Worm (Caenorhabditis elegans) whole organism, L4 larva: ENCODE data around the gene C17G10.6.

Experiments used
- F49E8.2 ChIP-seq: sonication (generic microtip); optimal IDR thresholded peaks from 2 replicates; lab custom pipeline; 2016; ENCODE audit warnings: missing compliant biosample characterization, mild to moderate bottlenecking, missing genetic modification characterization, borderline replicate concordance
- T26A8.4 ChIP-seq: fragments of 200-800 bp; sonication (Bioruptor generic); IDR thresholded peaks from 2 replicates; pipeline ENCODE4 v1.3.6; 2022; ENCODE audit warnings: missing genetic modification characterization, missing compliant biosample characterization
- Y48G9A.11 ChIP-seq: fragments of 200-800 bp; sonication (Bioruptor generic); IDR thresholded peaks from 2 replicates; pipeline ENCODE4 v1.3.6; 2022; ENCODE audit warnings: missing genetic modification reagents, missing genetic modification characterization, missing compliant biosample characterization
- ZK546.5 ChIP-seq, 2 experiments: sonication (generic microtip); optimal IDR thresholded peaks; 2 replicates each; lab custom pipeline; 2017; ENCODE audit warnings: missing biosample characterization in 2 of 2, missing genetic modification characterization in 2 of 2
- aha-1 ChIP-seq: fragments of 150-350 bp; peaks from one replicate; lab custom pipeline; 2014; ENCODE audit warnings: missing biosample characterization, missing genetic modification characterization
- aly-2 ChIP-seq: sonication (generic microtip); optimal IDR thresholded peaks from 2 replicates; lab custom pipeline; 2018; ENCODE audit warnings: missing biosample characterization, missing genetic modification characterization
- ama-1 ChIP-seq: fragments of 150-350 bp; optimal IDR thresholded peaks from 2 replicates; lab custom pipeline; 2014; ENCODE audit warnings: inconsistent platforms, mixed read lengths
- ceh-28 ChIP-seq: fragments of 150-350 bp; optimal IDR thresholded peaks from 2 replicates; lab custom pipeline; 2014; ENCODE audit warnings: missing biosample characterization, missing genetic modification reagents, missing genetic modification characterization
- ceh-82 ChIP-seq: sonication (generic microtip); optimal IDR thresholded peaks from 2 replicates; lab custom pipeline; 2017; ENCODE audit warnings: missing biosample characterization, missing genetic modification characterization
- ctbp-1 ChIP-seq: fragments of 200-800 bp; sonication (Bioruptor generic); IDR thresholded peaks from 2 replicates; pipeline ENCODE4 v1.3.6; 2022; ENCODE audit warnings: missing genetic modification reagents, missing genetic modification characterization, missing compliant biosample characterization
- daf-8 ChIP-seq: fragments of 200-800 bp; sonication (Bioruptor generic); IDR thresholded peaks from 2 replicates; pipeline ENCODE4 v1.3.6; 2022; ENCODE audit warnings: missing genetic modification characterization, missing compliant biosample characterization
- fos-1 ChIP-seq: fragments of 150-350 bp; optimal IDR thresholded peaks from 2 replicates; lab custom pipeline; 2014; ENCODE audit warnings: missing biosample characterization, missing genetic modification characterization
- gei-8 ChIP-seq: fragments of 200-800 bp; sonication (Bioruptor generic); optimal IDR thresholded peaks from 2 replicates; lab custom pipeline; 2018; ENCODE audit warnings: mild to moderate bottlenecking, missing genetic modification characterization, missing compliant biosample characterization
- hif-1 ChIP-seq, 2 experiments: sonication (generic microtip); optimal IDR thresholded peaks; 2 replicates each; lab custom pipeline; 2016 to 2017; ENCODE audit warnings: missing compliant biosample characterization in 2 of 2, missing genetic modification characterization in 2 of 2, missing genetic modification reagents in 2 of 2, missing genotype in 2 of 2, mild to moderate bottlenecking in 1 of 2
- hlh-11 ChIP-seq: fragments of 200-800 bp; sonication (Bioruptor generic); optimal IDR thresholded peaks from 2 replicates; lab custom pipeline; 2018; ENCODE audit warnings: mild to moderate bottlenecking, missing genetic modification characterization, missing compliant biosample characterization
- jun-1 ChIP-seq: fragments of 150-350 bp; optimal IDR thresholded peaks from 2 replicates; lab custom pipeline; 2014; ENCODE audit warnings: missing biosample characterization, missing genetic modification reagents, missing genetic modification characterization
- lim-7 ChIP-seq: fragments of 200-800 bp; sonication (Bioruptor generic); IDR thresholded peaks from 2 replicates; pipeline ENCODE4 v1.3.6; 2022; ENCODE audit warnings: missing genetic modification characterization, missing compliant biosample characterization
- lin-1 ChIP-seq: fragments of 200-800 bp; sonication (Bioruptor generic); IDR thresholded peaks from 2 replicates; pipeline ENCODE4 v1.3.6; 2022; ENCODE audit warnings: missing genetic modification reagents, missing genetic modification characterization, missing compliant biosample characterization
- lin-38 ChIP-seq: fragments of 200-800 bp; sonication (Bioruptor generic); IDR thresholded peaks from 2 replicates; pipeline ENCODE4 v1.3.6; 2022; ENCODE audit warnings: missing genetic modification reagents, missing genetic modification characterization, missing compliant biosample characterization
- lin-39 ChIP-seq: fragments of 150-350 bp; optimal IDR thresholded peaks from 2 replicates; lab custom pipeline; 2014; ENCODE audit warnings: missing biosample characterization, missing genetic modification reagents, missing genetic modification characterization
- mdl-1 ChIP-seq, 2 experiments: fragments of 150-350 bp in 1 of 2; sonication (generic microtip) in 1 of 2; optimal IDR thresholded peaks; 2 replicates each; lab custom pipeline; 2014 to 2017; ENCODE audit warnings: missing biosample characterization in 2 of 2, missing genetic modification characterization in 2 of 2
- mdt-29 ChIP-seq: fragments of 200-800 bp; sonication (Bioruptor generic); IDR thresholded peaks from 2 replicates; pipeline ENCODE4 v1.3.6; 2022; ENCODE audit warnings: missing genetic modification reagents, missing genetic modification characterization, missing compliant biosample characterization
- mxl-2 ChIP-seq: fragments of 200-800 bp; sonication (Bioruptor generic); conservative IDR thresholded peaks from 2 replicates; pipeline ENCODE4 v1.3.6; 2022; ENCODE audit warnings: missing genetic modification reagents, missing genetic modification characterization, missing compliant biosample characterization
- pha-4 ChIP-seq, 2 experiments: fragments of 150-350 bp in 1 of 2; fragments of 200-800 bp in 1 of 2; sonication (Bioruptor generic) in 1 of 2; IDR thresholded peaks in 1 of 2; optimal IDR thresholded peaks in 1 of 2; 2 replicates each; pipeline versions ENCODE4 v1.3.6 to Lab custom; 2014 to 2022; ENCODE audit warnings: missing genetic modification characterization in 2 of 2, missing genetic modification reagents in 2 of 2, missing biosample characterization in 1 of 2, missing compliant biosample characterization in 1 of 2
- php-3 ChIP-seq: fragments of 200-800 bp; sonication (Bioruptor generic); IDR thresholded peaks from 2 replicates; pipeline ENCODE4 v1.3.6; 2022; ENCODE audit warnings: missing genetic modification reagents, missing genetic modification characterization, missing compliant biosample characterization
- pqm-1 ChIP-seq: sonication (generic microtip); optimal IDR thresholded peaks from 2 replicates; lab custom pipeline; 2017; ENCODE audit warnings: missing biosample characterization, missing genetic modification characterization
- saeg-2 ChIP-seq: fragments of 200-800 bp; sonication (Bioruptor generic); IDR thresholded peaks from 2 replicates; pipeline ENCODE4 v1.3.6; 2022; ENCODE audit warnings: missing genetic modification reagents, missing genetic modification characterization, missing compliant biosample characterization
- set-16 ChIP-seq: fragments of 200-800 bp; sonication (Bioruptor generic); IDR thresholded peaks from 2 replicates; pipeline ENCODE4 v1.3.6; 2022; ENCODE audit warnings: missing genetic modification reagents, missing genetic modification characterization, missing compliant biosample characterization
- snpc-1.2 ChIP-seq: fragments of 200-800 bp; sonication (Bioruptor generic); IDR thresholded peaks from 2 replicates; pipeline ENCODE4 v1.3.6; 2022; ENCODE audit warnings: missing genetic modification reagents, missing genetic modification characterization, missing compliant biosample characterization
- unc-39 ChIP-seq: sonication (generic microtip); optimal IDR thresholded peaks from 2 replicates; lab custom pipeline; 2017; ENCODE audit warnings: missing biosample characterization, missing genetic modification characterization
- vab-7 ChIP-seq: fragments of 200-800 bp; sonication (Bioruptor generic); IDR thresholded peaks from 2 replicates; pipeline ENCODE4 v1.3.6; 2022; ENCODE audit warnings: missing genetic modification reagents, missing genetic modification characterization, missing compliant biosample characterization
- zfp-2 ChIP-seq: sonication (generic microtip); optimal IDR thresholded peaks from 2 replicates; lab custom pipeline; 2016; ENCODE audit warnings: mild to moderate bottlenecking, missing genetic modification characterization, missing compliant biosample characterization
- ztf-11 ChIP-seq: fragments of 150-350 bp; optimal IDR thresholded peaks from 2 replicates; lab custom pipeline; 2014; ENCODE audit warnings: missing biosample characterization, missing genetic modification characterization

The C17G10.6 gene

DNA sequence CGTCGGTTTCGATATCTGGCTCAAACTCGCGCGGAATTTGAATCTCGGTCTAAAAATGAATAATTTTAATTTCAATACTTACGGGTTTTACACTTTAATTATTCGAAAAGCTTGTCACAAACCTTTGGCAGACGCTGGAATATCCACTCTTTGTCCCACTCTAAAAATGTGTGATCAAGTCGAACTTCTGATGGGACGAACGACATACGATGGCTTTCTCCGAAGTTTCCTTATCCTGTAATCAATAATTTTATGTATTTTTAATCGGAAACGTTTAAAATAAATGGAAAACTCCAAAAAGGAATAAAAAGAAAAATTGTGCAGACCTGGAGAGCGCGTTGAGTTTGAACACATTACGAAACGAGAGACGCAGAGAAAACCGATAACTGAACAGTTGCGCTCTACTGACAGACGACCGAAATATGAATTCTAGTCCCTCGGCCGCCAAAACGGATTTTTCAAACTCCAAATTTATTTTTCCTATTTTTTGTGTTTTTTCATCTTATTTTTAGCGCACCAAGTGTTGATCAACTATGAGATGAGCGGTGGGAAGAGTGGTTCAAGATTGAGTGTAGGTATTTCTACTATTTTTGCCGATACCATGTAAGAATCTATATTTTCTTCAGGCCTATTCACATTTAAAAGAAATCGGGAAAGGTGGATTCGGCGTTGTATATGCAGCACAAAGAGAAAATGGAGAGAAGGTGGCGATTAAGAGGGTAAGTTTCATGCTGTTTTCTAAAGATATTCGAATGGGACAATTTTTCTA lies 46.3 kb upstream of the C17G10.6 start, which contains the start of the genes sam-4, F59E12.17 and zyg-1 (continued):
- TF ChIP-seq pha-4 (GFP tag; IDR thresholded peaks at IDR 0.05; lab: Robert Waterston, UW) (no peak), pha-4 (tag; optimal IDR thresholded peaks at IDR 0.05; lab: Kevin White, UChicago) (peak; percentile 70), saeg-2 (no peak), unc-39 (tag; lab: Kevin White, UChicago) (no peak), mdl-1 (tag; optimal IDR thresholded peaks at IDR 0.05; lab: Kevin White, UChicago) (peak in 1 of 2 experiments; percentile 9), aly-2 (no peak), hlh-11 (tag; lab: Kevin White, UChicago) (peak; percentile 8), mdt-29 (no peak), T26A8.4 (no peak), zfp-2 (no peak), hif-1 (tag; optimal IDR thresholded peaks at IDR 0.05; lab: Kevin White, UChicago) (peak in 1 of 2 experiments; percentile 70), lin-1 (no peak), php-3 (GFP tag; lab: Robert Waterston, UW) (no peak), pqm-1 (tag; lab: Kevin White, UChicago) (no peak), gei-8 (GFP tag; lab: Kevin White, UChicago) (no peak), F49E8.2 (tag; lab: Kevin White, UChicago) (no peak), lin-39 (tag; lab: Kevin White, UChicago) (no peak)
- TF ChIP-seq, all 104 proteins: peak for 21

DNA sequence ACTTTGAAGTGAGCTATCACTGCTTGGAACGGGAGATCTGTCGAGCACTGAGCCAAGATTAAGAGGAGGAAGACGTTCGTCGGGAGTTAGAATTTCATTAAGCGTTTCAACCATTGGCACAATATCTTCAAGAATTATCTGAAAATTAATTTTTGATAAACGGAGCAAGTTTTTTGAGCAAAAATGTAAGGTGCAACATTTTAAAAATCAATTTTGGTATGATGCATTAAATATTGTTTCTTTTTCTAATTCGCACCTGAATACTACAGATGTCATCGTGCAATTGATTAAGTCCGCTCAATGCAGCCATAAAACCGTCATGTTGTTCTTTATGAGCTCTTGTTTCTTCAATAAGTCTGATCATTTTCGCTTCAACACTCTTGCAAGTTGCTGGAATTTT lies 45.2 kb upstream of the C17G10.6 start, which contains the start of gene ddl-1:
ddl-1 (minus strand) TSS at position 101 of the 400 bp plus-strand sequence.
- no peak for TF ChIP-seq mxl-2 (GFP tag; lab: Robert Waterston, UW)
- no peak for TF ChIP-seq ctbp-1 (GFP tag; lab: Robert Waterston, UW)
- TF ChIP-seq, all 104 proteins: peak for 0

DNA sequence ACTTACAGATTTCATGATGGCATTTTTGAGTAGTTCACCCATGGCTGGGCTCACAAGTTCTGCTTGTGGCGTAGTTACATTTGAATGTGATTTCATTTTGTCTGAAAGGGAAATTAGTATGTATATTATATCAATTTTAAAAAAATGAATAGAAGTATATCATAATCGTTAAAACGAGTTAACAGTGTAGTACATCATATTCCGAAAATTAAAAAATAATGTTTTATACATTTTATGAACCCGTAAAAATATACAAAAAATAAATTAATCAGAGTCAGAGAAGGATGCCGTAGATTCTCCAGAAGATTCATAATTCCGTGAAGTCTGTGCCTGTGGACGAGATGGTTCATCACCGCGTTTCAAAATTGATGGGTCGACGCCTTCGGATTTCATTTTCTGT lies 43.8 kb upstream of the C17G10.6 start, which contains the start of gene F59E12.9:
F59E12.9 (minus strand) TSS at position 101 of the 400 bp plus-strand sequence.
- no peak for TF ChIP-seq ceh-82 (tag; lab: Kevin White, UChicago)
- TF ChIP-seq fos-1 (tag; lab: Kevin White, UChicago): no peak
- TF ChIP-seq lin-38 (GFP tag; lab: Robert Waterston, UW): no peak
- TF ChIP-seq Y48G9A.11 (GFP tag; lab: Robert Waterston, UW): no peak
- no peak for TF ChIP-seq ama-1 (lab: Kevin White, UChicago)
- no peak for TF ChIP-seq lim-7 (GFP tag; lab: Robert Waterston, UW)
- TF ChIP-seq ZK546.5 (tag; optimal IDR thresholded peaks at IDR 0.05; lab: Kevin White, UChicago): no peak
- TF ChIP-seq jun-1: no peak
- TF ChIP-seq daf-8 (GFP tag; lab: Robert Waterston, UW): no peak
- no peak for TF ChIP-seq aha-1
- TF ChIP-seq ztf-11: no peak
- TF ChIP-seq mxl-2 (GFP tag; lab: Robert Waterston, UW): no peak
- TF ChIP-seq vab-7: no peak
- no peak for TF ChIP-seq snpc-1.2 (GFP tag; lab: Robert Waterston, UW)

DNA sequence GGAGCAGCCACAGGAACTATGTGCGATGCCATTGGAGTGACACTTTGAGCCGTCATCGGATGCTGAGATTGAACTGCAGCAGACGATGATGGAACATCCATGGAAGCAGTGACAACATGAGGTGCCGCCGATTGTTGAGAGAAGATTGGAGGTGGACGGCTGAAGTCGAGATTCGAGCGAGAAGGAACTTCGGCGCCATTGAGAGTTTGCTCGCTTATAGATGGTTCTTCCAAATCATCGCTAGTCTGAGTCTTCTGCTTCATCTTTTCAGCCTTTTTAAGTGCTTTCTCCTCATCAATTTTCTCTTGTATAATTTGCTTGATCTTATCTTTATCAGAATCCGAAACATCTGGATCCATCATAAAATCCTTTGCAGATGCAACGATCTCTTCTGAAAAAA lies 39.0 kb upstream of the C17G10.6 start:
- TF ChIP-seq set-16 (GFP tag; lab: Robert Waterston, UW): 0 out of 2 replicates have a peak, but pooled peaks have one; percentile 16
- TF ChIP-seq ceh-28 (tag; lab: Kevin White, UChicago): no peak
- TF ChIP-seq aha-1: peak; percentile 95
